Worm (Caenorhabditis elegans): ENCODE measurements around the gene pqn-35.

The pqn-35 gene

ce11 chrII:4617990-4618389, 5.2 kb downstream of the pqn-35 start, which contains the start of gene clec-137:
TSS of gene clec-137 (minus strand) at chrII:4618090.
- TF ChIP-seq ceh-82 (tag; optimal IDR thresholded peaks at IDR 0.05) (no peak), nhr-48 (tag; optimal IDR thresholded peaks at IDR 0.05) (no peak), ZK546.5 (tag; optimal IDR thresholded peaks at IDR 0.05) (no peak), arid-1 (GFP tag; conservative IDR thresholded peaks at IDR 0.05) (no peak), aha-1 (tag) (no peak), mdl-1 (tag; optimal IDR thresholded peaks at IDR 0.05) (no peak), lin-29 (GFP tag; IDR thresholded peaks at IDR 0.05) (no peak), F44E2.7 (GFP tag; IDR thresholded peaks at IDR 0.05) (no peak)

DNA sequence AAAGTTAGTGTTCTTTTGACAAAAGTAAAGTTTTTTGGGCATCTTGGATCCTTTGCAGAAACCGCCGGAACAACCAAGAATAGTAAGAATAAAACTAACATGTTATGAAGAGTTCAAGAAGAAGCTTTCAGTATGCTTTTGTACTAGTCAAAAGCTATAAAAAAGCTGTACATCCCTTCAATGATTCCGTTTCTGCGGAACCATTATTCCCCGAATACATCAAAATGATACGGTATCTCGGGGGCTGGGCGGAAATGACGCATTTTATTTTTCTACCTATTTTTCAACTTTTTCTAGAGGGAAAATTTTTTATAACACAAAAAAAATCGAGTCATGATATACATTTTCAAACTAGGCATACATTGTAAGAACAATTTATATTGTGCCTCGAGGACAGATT, 6.9 kb downstream of the pqn-35 start, which contains the start of gene clec-138:
TSS of gene clec-138 (minus strand) at position 101 of the 400 bp plus-strand sequence.
- TF ChIP-seq skn-1 (tag; optimal IDR thresholded peaks at IDR 0.05) (no peak), hif-1 (tag; optimal IDR thresholded peaks at IDR 0.05) (no peak), aly-2 (tag; optimal IDR thresholded peaks at IDR 0.05) (no peak), jun-1 (tag; optimal IDR thresholded peaks at IDR 0.05) (no peak), F26F4.8 (GFP tag; conservative IDR thresholded peaks at IDR 0.05) (no peak), egl-43 (GFP tag; IDR thresholded peaks at IDR 0.05) (no peak), zip-2 (tag; optimal IDR thresholded peaks at IDR 0.05) (no peak), attf-4 (tag; optimal IDR thresholded peaks at IDR 0.05) (no peak), zag-1 (tag; optimal IDR thresholded peaks at IDR 0.05) (no peak)

- no peak for TF ChIP-seq zag-1 (tag; optimal IDR thresholded peaks at IDR 0.05)
- TF ChIP-seq ztf-7 (tag; optimal IDR thresholded peaks at IDR 0.05) = no peak
- no peak for TF ChIP-seq pha-4 (GFP tag; IDR thresholded peaks at IDR 0.05)
- no peak for TF ChIP-seq pha-4 (tag; optimal IDR thresholded peaks at IDR 0.05)
- no peak for TF ChIP-seq F37D6.2 (tag; optimal IDR thresholded peaks at IDR 0.05)
- TF ChIP-seq unc-62 (GFP tag; optimal IDR thresholded peaks at IDR 0.05 in 1 of 2) = peak in 1 of 2 experiments; percentile 47
- no peak for TF ChIP-seq unc-62 (tag; optimal IDR thresholded peaks at IDR 0.05)
- TF ChIP-seq D1046.2 (GFP tag; IDR thresholded peaks at IDR 0.05) = no peak
Measured at ce11 chrII:4621650-4622049, 8.9 kb downstream of the pqn-35 start, which contains the start of gene clec-139. TSS of gene clec-139 (minus strand) at chrII:4621750.

- no peak for TF ChIP-seq nhr-42 (GFP tag; IDR thresholded peaks at IDR 0.05)
- TF ChIP-seq nhr-77 (tag; optimal IDR thresholded peaks at IDR 0.05) = no peak
- no peak for TF ChIP-seq mxl-3 (GFP tag; optimal IDR thresholded peaks at IDR 0.05)
- TF ChIP-seq tag-97 (GFP tag; IDR thresholded peaks at IDR 0.05) = no peak
- no peak for TF ChIP-seq ceh-62 (tag; optimal IDR thresholded peaks at IDR 0.05)
- TF ChIP-seq daf-8 (GFP tag; IDR thresholded peaks at IDR 0.05) = no peak
- no peak for TF ChIP-seq dve-1 (tag; optimal IDR thresholded peaks at IDR 0.05; ENCODE audit: insufficient read depth)
- TF ChIP-seq daf-16 (GFP tag; optimal IDR thresholded peaks at IDR 0.05) = no peak
- no peak for TF ChIP-seq daf-16 (tag; optimal IDR thresholded peaks at IDR 0.05)
Measured at ce11 chrII:4626606-4627005, 13.8 kb downstream of the pqn-35 start, which contains the start of gene F35D11.1. TSS of gene F35D11.1 (plus strand) at chrII:4626906.

DNA sequence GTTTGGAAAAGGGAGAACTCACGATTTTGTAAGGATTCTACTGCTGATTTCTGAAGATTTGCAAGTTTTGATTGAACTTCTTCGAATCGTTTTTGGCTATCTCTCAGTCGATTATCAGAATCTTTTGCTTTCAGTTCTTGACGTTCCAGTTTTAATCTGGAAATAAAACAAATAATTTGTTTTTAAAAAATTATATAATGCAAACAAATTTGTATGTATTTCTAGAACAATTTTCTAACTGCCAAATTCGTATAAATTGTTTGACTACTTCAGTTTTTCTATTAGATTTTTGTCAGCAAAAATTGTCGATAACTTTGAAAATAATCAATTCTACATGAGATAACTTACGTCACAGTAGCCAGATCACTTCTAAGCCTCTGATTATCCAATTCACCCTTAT, 18.7 kb downstream of the pqn-35 start:
- TF ChIP-seq egl-27 (tag; optimal IDR thresholded peaks at IDR 0.05) (no peak), ceh-20 (GFP tag; IDR thresholded peaks at IDR 0.05) (no peak), unc-62 (GFP tag; optimal IDR thresholded peaks at IDR 0.05 in 1 of 2) (peak in 1 of 2 experiments; percentile 90), unc-62 (tag; optimal IDR thresholded peaks at IDR 0.05) (no peak)

DNA sequence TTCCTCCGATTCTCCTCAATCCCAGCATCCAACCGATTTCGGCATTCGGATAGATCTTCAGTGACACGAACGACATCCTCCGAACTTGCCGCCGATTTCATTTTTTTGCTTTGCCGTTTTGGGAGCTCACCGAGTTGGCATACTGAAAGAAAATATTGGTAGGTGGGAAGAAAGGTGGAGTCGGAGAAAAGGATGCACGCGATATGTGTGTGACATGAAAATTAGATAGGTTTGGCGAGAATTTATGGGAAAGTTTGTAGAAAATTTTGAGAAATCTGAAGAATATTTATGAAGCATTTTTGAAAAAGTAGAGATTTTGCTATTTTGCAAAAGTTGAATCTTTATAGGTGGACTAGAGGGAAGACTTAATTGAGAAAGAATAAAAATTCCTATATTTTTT, 25.4 kb downstream of the pqn-35 start, which contains the start of gene che-10:
TSS of gene che-10 (minus strand) at position 101 of the 400 bp plus-strand sequence.
- TF ChIP-seq hlh-11 (tag; optimal IDR thresholded peaks at IDR 0.05) (no peak), nhr-11 (tag; optimal IDR thresholded peaks at IDR 0.05) (no peak), hlh-30 (tag; optimal IDR thresholded peaks at IDR 0.05; ENCODE audit: insufficient read depth) (no peak), Y48G9A.11 (GFP tag; IDR thresholded peaks at IDR 0.05) (no peak), ctbp-1 (GFP tag; IDR thresholded peaks at IDR 0.05) (no peak)

All from whole organism, L4 larva.